Worm (Caenorhabditis elegans): Measurements from ENCODE around the gene F08F8.6.

DNA sequence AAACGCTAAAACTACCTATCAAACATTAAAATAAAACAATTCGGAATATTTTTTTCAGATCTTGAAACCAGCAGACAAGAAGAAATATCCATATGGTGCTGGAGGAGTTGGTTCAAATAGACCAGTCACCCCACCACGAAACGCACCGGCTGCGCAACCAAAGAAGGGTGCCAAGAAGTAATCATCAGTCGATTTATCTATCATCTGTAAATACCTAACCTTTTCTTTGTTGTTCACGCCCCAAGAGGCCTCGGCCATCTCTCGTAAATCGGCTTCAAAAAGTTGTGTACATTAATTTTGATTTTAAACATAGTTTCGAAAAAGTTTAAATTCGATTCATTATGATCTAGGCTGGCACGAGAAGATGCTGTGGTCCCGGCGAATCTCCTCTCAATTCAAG is 5.5 kb upstream of the F08F8.6 start:
- TF ChIP-seq tbx-11 (GFP tag; IDR thresholded peaks at IDR 0.05) = 0 out of 2 replicates have a peak, but pooled peaks have one; percentile 10
- TF ChIP-seq ceh-36 (tag; optimal IDR thresholded peaks at IDR 0.05) = no peak
- no peak for TF ChIP-seq ets-7 (tag; optimal IDR thresholded peaks at IDR 0.05)
- no peak for TF ChIP-seq scrt-1 (GFP tag; IDR thresholded peaks at IDR 0.05)
- TF ChIP-seq ama-1 (optimal IDR thresholded peaks at IDR 0.05) = no peak
- no peak for TF ChIP-seq flt-1 (GFP tag; IDR thresholded peaks at IDR 0.05)
- TF ChIP-seq aly-1 (tag; optimal IDR thresholded peaks at IDR 0.05) = no peak
- TF ChIP-seq hmbx-1 (tag; optimal IDR thresholded peaks at IDR 0.05) = no peak
- TF ChIP-seq hmg-4 (GFP tag; optimal IDR thresholded peaks at IDR 0.05) = no peak

Measured in whole organism, early embryonic.